Worm (Caenorhabditis elegans): ENCODE data around the gene C23H3.2.

C23H3.2 gene

DNA sequence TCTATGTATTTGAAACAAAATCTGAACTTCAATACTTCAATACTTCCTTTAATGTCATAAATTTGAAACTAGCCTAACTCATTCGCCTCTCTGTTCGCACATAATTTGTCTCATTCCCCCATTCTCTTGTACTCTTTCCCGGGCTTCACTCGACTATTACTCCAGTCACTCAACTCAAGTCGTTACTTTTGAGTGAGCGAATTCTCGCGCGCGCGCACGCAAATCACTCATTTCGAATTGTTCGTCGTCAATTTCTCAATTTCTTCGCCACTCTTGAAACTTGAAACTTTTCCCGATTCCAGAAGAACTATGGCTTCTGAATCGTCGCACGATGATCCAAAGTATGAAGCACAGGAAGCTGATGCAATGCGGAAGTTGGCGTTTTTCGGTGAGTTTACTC is 43.1 kb downstream of the C23H3.2 start, which contains the start of gene col-68:
col-68 (plus strand) TSS at position 301 of the 400 bp plus-strand sequence.
- no peak for TF ChIP-seq him-1 (tag; optimal IDR thresholded peaks at IDR 0.05)
- TF ChIP-seq W03F9.2 (tag; optimal IDR thresholded peaks at IDR 0.05): no peak
- no peak for TF ChIP-seq dao-5 (tag; optimal IDR thresholded peaks at IDR 0.05)

DNA sequence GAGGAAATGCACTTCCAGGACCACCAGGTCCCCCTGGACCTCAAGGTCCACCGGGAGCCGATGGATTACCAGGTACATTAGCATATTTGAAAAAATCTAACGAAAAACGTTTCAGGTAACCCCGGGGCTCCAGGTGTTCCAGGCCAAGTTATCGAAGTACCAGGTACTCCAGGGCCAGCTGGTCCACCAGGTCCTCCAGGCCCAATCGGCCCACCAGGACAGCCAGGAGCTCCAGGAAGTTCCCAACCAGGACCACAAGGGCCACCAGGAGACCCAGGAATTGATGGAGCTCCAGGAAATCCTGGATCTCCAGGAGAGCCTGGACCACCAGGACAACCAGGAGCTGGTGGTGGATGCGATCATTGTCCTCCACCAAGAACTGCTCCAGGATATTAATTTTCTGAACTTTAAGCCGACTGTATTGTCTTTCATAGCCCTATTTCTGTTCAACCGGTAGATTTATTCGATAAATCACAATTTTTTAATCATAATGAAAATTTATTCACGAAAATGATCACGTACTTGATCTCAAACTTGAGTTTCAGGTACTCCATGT is 44.3 kb downstream of the C23H3.2 start:
- TF ChIP-seq dao-5 (tag; optimal IDR thresholded peaks at IDR 0.05): no peak
- no peak for TF ChIP-seq W03F9.2 (tag; optimal IDR thresholded peaks at IDR 0.05)
- no peak for TF ChIP-seq him-1 (tag; optimal IDR thresholded peaks at IDR 0.05)

- TF ChIP-seq him-1 (tag; optimal IDR thresholded peaks at IDR 0.05) (no peak), dao-5 (tag; optimal IDR thresholded peaks at IDR 0.05) (no peak), W03F9.2 (tag; optimal IDR thresholded peaks at IDR 0.05) (no peak)
Measured at ce11 chrII:105889-106288, 44.8 kb downstream of the C23H3.2 start, which contains the start of gene txt-1. Gene txt-1 (plus strand): TSS chrII:106189.

DNA sequence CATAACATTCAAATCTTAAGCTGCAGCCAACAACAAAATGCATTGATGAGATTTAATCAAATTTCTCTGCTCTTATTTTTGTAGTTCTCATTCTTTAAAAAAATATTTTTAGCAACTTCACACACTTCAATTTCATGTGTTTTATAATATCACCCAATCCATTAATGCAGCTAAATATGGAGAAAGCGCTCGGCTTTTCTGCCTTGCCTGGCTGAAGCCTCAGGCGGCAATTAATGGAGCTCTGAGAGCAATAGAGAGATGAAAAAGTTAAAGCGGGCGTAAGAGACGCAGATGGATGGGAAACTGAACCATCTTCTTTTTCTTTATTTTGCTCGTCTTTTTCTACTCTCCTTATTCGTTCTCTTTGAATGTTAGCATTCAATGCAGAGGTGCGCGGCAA is 46.6 kb downstream of the C23H3.2 start:
- TF ChIP-seq him-1 (tag; optimal IDR thresholded peaks at IDR 0.05): no peak
- TF ChIP-seq W03F9.2 (tag; optimal IDR thresholded peaks at IDR 0.05): no peak
- no peak for TF ChIP-seq dao-5 (tag; optimal IDR thresholded peaks at IDR 0.05)

DNA sequence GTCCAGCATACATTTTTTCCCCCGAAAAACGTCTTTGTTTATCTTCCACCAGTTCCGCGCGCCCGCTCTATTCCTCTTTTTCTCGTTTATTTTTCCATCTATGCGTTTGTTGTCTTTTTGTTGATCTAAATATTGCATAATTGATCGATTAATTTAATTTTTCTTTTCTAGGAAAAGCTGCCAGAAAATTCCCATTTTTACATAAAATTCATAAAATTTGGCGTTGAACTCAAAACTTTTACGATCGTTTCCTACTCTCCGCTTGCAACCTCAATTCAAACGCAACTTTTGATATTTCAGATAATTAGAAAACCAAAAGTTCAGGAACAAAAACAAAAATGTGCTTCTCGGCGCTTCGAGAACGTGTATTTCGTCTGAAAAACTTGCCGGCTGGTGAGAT is 47.8 kb downstream of the C23H3.2 start, which contains the start of gene C50D2.2:
C50D2.2 (plus strand) TSS at position 301 of the 400 bp plus-strand sequence.
- TF ChIP-seq him-1 (tag; optimal IDR thresholded peaks at IDR 0.05) (no peak), W03F9.2 (tag; optimal IDR thresholded peaks at IDR 0.05) (no peak), dao-5 (tag; optimal IDR thresholded peaks at IDR 0.05) (no peak)

ce11 chrII:111267-111666 is 50.2 kb downstream of the C23H3.2 start, which contains the start of gene C50D2.1:
Gene C50D2.1 (plus strand): TSS chrII:111567.
- TF ChIP-seq dao-5 (tag; optimal IDR thresholded peaks at IDR 0.05) (no peak), W03F9.2 (tag; optimal IDR thresholded peaks at IDR 0.05) (no peak)

ce11 chrII:112231-112630 is 51.1 kb downstream of the C23H3.2 start:
- no peak for TF ChIP-seq W03F9.2 (tag; optimal IDR thresholded peaks at IDR 0.05)
- TF ChIP-seq dao-5 (tag; optimal IDR thresholded peaks at IDR 0.05): no peak
- no peak for TF ChIP-seq him-1 (tag; optimal IDR thresholded peaks at IDR 0.05)
